Worm (Caenorhabditis elegans): Measurements from ENCODE around the gene K12H6.5.

Gene K12H6.5

DNA sequence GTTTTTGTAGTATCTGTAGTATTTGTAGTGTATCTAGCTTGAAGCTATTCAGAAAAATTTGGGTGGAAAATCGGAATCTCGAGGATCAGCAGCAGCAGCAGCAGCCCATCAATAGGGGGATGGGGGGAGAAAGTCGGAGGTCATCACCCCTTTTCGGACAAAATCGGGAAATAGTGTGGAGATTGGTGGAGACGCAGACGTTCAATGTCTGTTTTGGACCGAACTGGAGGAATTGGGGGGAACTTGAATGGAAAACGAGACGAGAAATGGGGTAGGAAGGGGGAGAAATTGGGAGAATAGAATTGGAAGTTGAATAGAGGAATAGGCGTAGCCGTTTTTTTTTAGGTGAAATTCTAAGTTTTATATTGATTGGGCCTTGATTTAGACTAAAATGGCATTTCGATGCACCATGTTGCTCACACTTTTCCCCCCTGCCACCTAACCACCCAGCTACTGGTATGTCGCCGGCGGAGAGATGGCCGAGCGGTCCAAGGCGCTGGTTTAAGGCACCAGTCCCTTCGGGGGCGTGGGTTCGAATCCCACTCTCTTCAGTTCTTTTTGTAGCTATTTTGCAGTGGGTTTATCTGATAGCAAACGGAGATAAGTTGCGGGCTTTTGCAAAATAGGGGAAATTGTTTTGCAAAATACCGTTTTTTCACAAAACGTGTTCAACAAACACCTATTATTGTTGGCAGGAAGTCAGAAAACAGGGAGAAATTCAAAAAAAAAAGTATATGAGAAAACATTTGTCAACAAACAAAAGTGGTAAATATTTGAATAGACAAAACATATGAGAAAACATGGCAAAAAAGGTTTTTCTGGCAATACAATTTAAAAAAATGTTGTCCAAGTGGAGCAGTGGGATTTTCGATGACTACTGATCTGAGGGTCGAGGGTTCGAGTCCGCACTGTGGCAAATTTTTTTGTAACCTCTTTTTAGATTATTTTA, 34.2 kb upstream of the K12H6.5 start:
- TF ChIP-seq flt-1 (GFP tag; IDR thresholded peaks at IDR 0.05) (peak; percentile 81), med-1 (GFP tag; optimal IDR thresholded peaks at IDR 0.05; ENCODE audit: insufficient read depth) (no peak), tab-1 (GFP tag; IDR thresholded peaks at IDR 0.05) (peak; percentile 64), ztf-23 (GFP tag; IDR thresholded peaks at IDR 0.05) (peak; percentile 52; the same call in 1 of the 2 replicates)

ce11 chrII:2859315-2859714, 33.3 kb upstream of the K12H6.5 start:
- TF ChIP-seq cog-1 (tag; optimal IDR thresholded peaks at IDR 0.05): no peak
- TF ChIP-seq ref-1 (GFP tag; conservative IDR thresholded peaks at IDR 0.05): no peak
- no peak for TF ChIP-seq med-1 (GFP tag; optimal IDR thresholded peaks at IDR 0.05; ENCODE audit: insufficient read depth)
- no peak for TF ChIP-seq ztf-23 (GFP tag; IDR thresholded peaks at IDR 0.05)
- no peak for TF ChIP-seq T22C8.4 (GFP tag; IDR thresholded peaks at IDR 0.05)
- TF ChIP-seq ztf-29 (GFP tag; IDR thresholded peaks at IDR 0.05): no peak; the same call in 1 of the 2 replicates
- no peak for TF ChIP-seq flt-1 (GFP tag; IDR thresholded peaks at IDR 0.05)
- TF ChIP-seq tab-1 (GFP tag; IDR thresholded peaks at IDR 0.05): no peak
- no peak for TF ChIP-seq klf-2 (GFP tag; conservative IDR thresholded peaks at IDR 0.05)

- TF ChIP-seq klf-2 (GFP tag; conservative IDR thresholded peaks at IDR 0.05) (no peak), ztf-29 (GFP tag; IDR thresholded peaks at IDR 0.05) (no peak), ztf-23 (GFP tag; IDR thresholded peaks at IDR 0.05) (no peak), tab-1 (GFP tag; IDR thresholded peaks at IDR 0.05) (no peak), flt-1 (GFP tag; IDR thresholded peaks at IDR 0.05) (no peak), cog-1 (tag; optimal IDR thresholded peaks at IDR 0.05) (no peak), ref-1 (GFP tag; conservative IDR thresholded peaks at IDR 0.05) (no peak), med-1 (GFP tag; optimal IDR thresholded peaks at IDR 0.05; ENCODE audit: insufficient read depth) (no peak), T22C8.4 (GFP tag; IDR thresholded peaks at IDR 0.05) (no peak)
These were observed 32.9 kb upstream of the K12H6.5 start for ce11 chrII:2858851-2859250.

ce11 chrII:2857559-2857958, 31.6 kb upstream of the K12H6.5 start:
- TF ChIP-seq ztf-29 (GFP tag; IDR thresholded peaks at IDR 0.05): no peak
- no peak for TF ChIP-seq klf-2 (GFP tag; conservative IDR thresholded peaks at IDR 0.05)
- no peak for TF ChIP-seq ztf-23 (GFP tag; IDR thresholded peaks at IDR 0.05)
- TF ChIP-seq T22C8.4 (GFP tag; IDR thresholded peaks at IDR 0.05): no peak
- no peak for TF ChIP-seq med-1 (GFP tag; optimal IDR thresholded peaks at IDR 0.05; ENCODE audit: insufficient read depth)
- no peak for TF ChIP-seq tab-1 (GFP tag; IDR thresholded peaks at IDR 0.05)
- no peak for TF ChIP-seq ref-1 (GFP tag; conservative IDR thresholded peaks at IDR 0.05)
- no peak for TF ChIP-seq cog-1 (tag; optimal IDR thresholded peaks at IDR 0.05)
- no peak for TF ChIP-seq flt-1 (GFP tag; IDR thresholded peaks at IDR 0.05)

ce11 chrII:2856114-2856513, 30.1 kb upstream of the K12H6.5 start:
- TF ChIP-seq med-1 (GFP tag; optimal IDR thresholded peaks at IDR 0.05; ENCODE audit: insufficient read depth) (no peak), klf-2 (GFP tag; conservative IDR thresholded peaks at IDR 0.05) (no peak), flt-1 (GFP tag; IDR thresholded peaks at IDR 0.05) (no peak), ztf-29 (GFP tag; IDR thresholded peaks at IDR 0.05) (no peak), ref-1 (GFP tag; conservative IDR thresholded peaks at IDR 0.05) (no peak), cog-1 (tag; optimal IDR thresholded peaks at IDR 0.05) (no peak), tab-1 (GFP tag; IDR thresholded peaks at IDR 0.05) (no peak), ztf-23 (GFP tag; IDR thresholded peaks at IDR 0.05) (no peak)

DNA sequence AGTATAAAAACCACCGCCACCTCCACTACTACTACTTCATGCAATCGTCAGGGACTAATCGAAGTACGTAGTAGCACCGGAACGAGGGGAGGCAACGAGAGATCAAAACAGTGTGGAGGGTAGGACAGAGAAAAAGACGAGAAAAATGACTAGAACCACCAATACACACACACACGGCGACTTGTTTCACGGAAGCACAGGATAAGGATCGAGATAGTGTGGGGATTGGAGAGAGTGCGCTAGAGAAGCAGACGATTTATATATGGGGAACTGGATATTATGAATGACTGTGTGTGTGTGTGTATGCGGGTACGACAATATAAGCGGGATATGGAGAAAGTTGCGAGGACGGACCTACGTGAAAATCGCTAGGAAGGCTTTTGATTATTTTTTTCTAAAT, 28.8 kb upstream of the K12H6.5 start:
- TF ChIP-seq tab-1 (GFP tag; IDR thresholded peaks at IDR 0.05) (no peak), ztf-29 (GFP tag; IDR thresholded peaks at IDR 0.05) (peak; percentile 34; the same call in 1 of the 2 replicates)

DNA sequence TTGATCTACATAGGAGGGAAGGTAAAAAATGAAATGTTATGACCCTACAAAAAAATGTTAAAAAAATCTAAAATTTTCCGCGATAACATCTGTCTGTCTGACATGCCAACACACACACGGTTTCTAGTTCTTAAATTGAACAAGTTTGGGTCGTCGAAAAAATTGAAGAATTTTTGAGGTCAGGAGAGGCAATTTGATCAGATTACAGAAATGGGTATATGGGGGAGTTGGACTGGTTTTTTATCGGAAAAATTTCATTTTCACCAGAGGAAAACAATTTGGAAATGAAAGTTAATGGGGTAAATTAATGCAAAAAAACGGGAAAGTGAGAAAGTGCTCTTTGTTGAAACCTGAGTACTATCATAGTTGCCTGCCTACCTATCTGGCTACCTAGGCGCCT, 27.8 kb upstream of the K12H6.5 start:
- no peak for TF ChIP-seq tab-1 (GFP tag; IDR thresholded peaks at IDR 0.05)
- TF ChIP-seq flt-1 (GFP tag; IDR thresholded peaks at IDR 0.05): no peak
- no peak for TF ChIP-seq T22C8.4 (GFP tag; IDR thresholded peaks at IDR 0.05)
- TF ChIP-seq med-1 (GFP tag; optimal IDR thresholded peaks at IDR 0.05; ENCODE audit: insufficient read depth): no peak
- no peak for TF ChIP-seq ztf-23 (GFP tag; IDR thresholded peaks at IDR 0.05)
- no peak for TF ChIP-seq ref-1 (GFP tag; conservative IDR thresholded peaks at IDR 0.05)

- TF ChIP-seq flt-1 (GFP tag; IDR thresholded peaks at IDR 0.05) (no peak), ref-1 (GFP tag; conservative IDR thresholded peaks at IDR 0.05) (no peak), cog-1 (tag; optimal IDR thresholded peaks at IDR 0.05) (no peak), ztf-23 (GFP tag; IDR thresholded peaks at IDR 0.05) (no peak), tab-1 (GFP tag; IDR thresholded peaks at IDR 0.05) (no peak), med-1 (GFP tag; optimal IDR thresholded peaks at IDR 0.05; ENCODE audit: insufficient read depth) (no peak), klf-2 (GFP tag; conservative IDR thresholded peaks at IDR 0.05) (no peak), T22C8.4 (GFP tag; IDR thresholded peaks at IDR 0.05) (no peak), ztf-29 (GFP tag; IDR thresholded peaks at IDR 0.05) (no peak)
These were observed 26.5 kb upstream of the K12H6.5 start, which contains the start of gene ptc-3 for ce11 chrII:2852493-2852892. TSS of gene ptc-3 (minus strand) at chrII:2852593.

ce11 chrII:2846552-2846951, 20.6 kb upstream of the K12H6.5 start:
- TF ChIP-seq klf-2 (GFP tag; conservative IDR thresholded peaks at IDR 0.05) (no peak), cog-1 (tag; optimal IDR thresholded peaks at IDR 0.05) (no peak), flt-1 (GFP tag; IDR thresholded peaks at IDR 0.05) (no peak), med-1 (GFP tag; optimal IDR thresholded peaks at IDR 0.05; ENCODE audit: insufficient read depth) (no peak), T22C8.4 (GFP tag; IDR thresholded peaks at IDR 0.05) (no peak), ztf-29 (GFP tag; IDR thresholded peaks at IDR 0.05) (no peak), ztf-23 (GFP tag; IDR thresholded peaks at IDR 0.05) (no peak), ref-1 (GFP tag; conservative IDR thresholded peaks at IDR 0.05) (no peak), tab-1 (GFP tag; IDR thresholded peaks at IDR 0.05) (no peak)

- no peak for TF ChIP-seq ref-1 (GFP tag; conservative IDR thresholded peaks at IDR 0.05)
- TF ChIP-seq tab-1 (GFP tag; IDR thresholded peaks at IDR 0.05): 0 out of 2 replicates have a peak, but pooled peaks have one; percentile 13
- no peak for TF ChIP-seq ztf-23 (GFP tag; IDR thresholded peaks at IDR 0.05)
- no peak for TF ChIP-seq klf-2 (GFP tag; conservative IDR thresholded peaks at IDR 0.05)
- no peak for TF ChIP-seq cog-1 (tag; optimal IDR thresholded peaks at IDR 0.05)
- TF ChIP-seq flt-1 (GFP tag; IDR thresholded peaks at IDR 0.05): no peak
These were observed 19.7 kb upstream of the K12H6.5 start for ce11 chrII:2845674-2846073.
